Fruit fly (Drosophila melanogaster) whole organism, embryonic: ENCODE data around the gene CG7565.

ENCODE experiments used
- BtbVII ChIP-seq: fragments of 200-800 bp; sonication (Bioruptor generic); optimal IDR thresholded peaks from 3 replicates; lab custom pipeline; 2017; ENCODE audit warnings: missing biosample characterization, mild to moderate bottlenecking, missing genetic modification characterization
- CG10147 ChIP-seq: fragments of 200-800 bp; sonication (Bioruptor generic); optimal IDR thresholded peaks from 2 replicates; lab custom pipeline; 2019; ENCODE audit warnings: missing biosample characterization, mild to moderate bottlenecking, missing genetic modification characterization, moderate library complexity
- CG10209 ChIP-seq: fragments of 200-800 bp; sonication (Bioruptor generic); optimal IDR thresholded peaks from 3 replicates; lab custom pipeline; 2017; ENCODE audit warnings: missing biosample characterization, mild to moderate bottlenecking, missing genetic modification characterization, missing genetic modification reagents
- CG10431 ChIP-seq: fragments of 200-800 bp; sonication (Bioruptor generic); optimal IDR thresholded peaks from 3 replicates; lab custom pipeline; 2018; ENCODE audit warnings: missing biosample characterization, mild to moderate bottlenecking, missing genetic modification characterization
- CG10565 ChIP-seq: fragments of 200-800 bp; sonication (Bioruptor generic); optimal IDR thresholded peaks from 3 replicates; lab custom pipeline; 2016; ENCODE audit warnings: missing biosample characterization, mild to moderate bottlenecking, missing genetic modification characterization
- CG11560 ChIP-seq: fragments of 200-800 bp; sonication (Bioruptor generic); IDR thresholded peaks from 3 replicates; pipeline ENCODE4 v1.3.6; 2022; ENCODE audit warnings: missing biosample characterization, missing genetic modification characterization
- CG11723 ChIP-seq: fragments of 200-800 bp; sonication (Bioruptor generic); optimal IDR thresholded peaks from 2 replicates; lab custom pipeline; 2017; ENCODE audit warnings: missing biosample characterization, mild to moderate bottlenecking, missing genetic modification characterization
- CG12659 ChIP-seq: fragments of 200-800 bp; sonication (Bioruptor generic); optimal IDR thresholded peaks from 3 replicates; lab custom pipeline; 2017; ENCODE audit warnings: mild to moderate bottlenecking, missing biosample characterization, missing genetic modification reagents, missing genetic modification characterization
- CG12942 ChIP-seq: fragments of 200-800 bp; sonication (Bioruptor generic); optimal IDR thresholded peaks from 3 replicates; lab custom pipeline; 2016; ENCODE audit warnings: missing biosample characterization, missing genetic modification characterization
- CG14965 ChIP-seq: fragments of 200-800 bp; sonication (Bioruptor generic); optimal IDR thresholded peaks from 2 replicates; lab custom pipeline; 2016; ENCODE audit warnings: missing biosample characterization, missing genetic modification characterization, borderline replicate concordance
- CG18011 ChIP-seq: fragments of 200-800 bp; sonication (Bioruptor generic); optimal IDR thresholded peaks from 2 replicates; lab custom pipeline; 2017; ENCODE audit warnings: missing biosample characterization, missing genetic modification characterization, mild to moderate bottlenecking, moderate library complexity, missing genotype
- CG2712 ChIP-seq: fragments of 200-800 bp; optimal IDR thresholded peaks from 3 replicates; lab custom pipeline; 2019; ENCODE audit warnings: missing biosample characterization, mild to moderate bottlenecking, missing genetic modification characterization, moderate library complexity
- CG30403 ChIP-seq: fragments of 200-800 bp; sonication (Bioruptor generic); optimal IDR thresholded peaks from 3 replicates; lab custom pipeline; 2016; ENCODE audit warnings: missing biosample characterization, missing genetic modification characterization
- CG32767 ChIP-seq: fragments of 200-800 bp; sonication (Bioruptor generic); IDR thresholded peaks from 2 replicates; pipeline ENCODE4 v1.3.6; 2022; ENCODE audit warnings: missing biosample characterization, missing genetic modification characterization
- CG34376 ChIP-seq: fragments of 200-800 bp; sonication (Bioruptor generic); optimal IDR thresholded peaks from 2 replicates; lab custom pipeline; 2018; ENCODE audit warnings: missing biosample characterization, mild to moderate bottlenecking, missing genetic modification characterization
- CG3838 ChIP-seq: fragments of 200-800 bp; sonication (Bioruptor generic); optimal IDR thresholded peaks from 3 replicates; lab custom pipeline; 2016; ENCODE audit warnings: missing biosample characterization, missing genetic modification characterization
- CG3995 ChIP-seq: fragments of 200-800 bp; sonication (Bioruptor generic); optimal IDR thresholded peaks from 3 replicates; lab custom pipeline; 2016; ENCODE audit warnings: missing biosample characterization, missing genetic modification characterization
- CG4328 ChIP-seq: fragments of 200-800 bp; sonication (Bioruptor generic); optimal IDR thresholded peaks from 3 replicates; lab custom pipeline; 2017; ENCODE audit warnings: missing biosample characterization, missing genetic modification reagents, missing genetic modification characterization
- CG4617 ChIP-seq: fragments of 200-800 bp; sonication (Bioruptor generic); optimal IDR thresholded peaks from 3 replicates; lab custom pipeline; 2016; ENCODE audit warnings: missing biosample characterization, missing genetic modification characterization, borderline replicate concordance
- CG7271 ChIP-seq: fragments of 200-800 bp; sonication (Bioruptor generic); optimal IDR thresholded peaks from 2 replicates; lab custom pipeline; 2018; ENCODE audit warnings: missing biosample characterization, mild to moderate bottlenecking, missing genetic modification characterization, moderate library complexity
- CG7372 ChIP-seq: fragments of 200-800 bp; sonication (Bioruptor generic); IDR thresholded peaks from 2 replicates; pipeline ENCODE4 v1.3.6; 2022; ENCODE audit warnings: missing biosample characterization, missing genetic modification characterization
- CG8478 ChIP-seq: fragments of >200 bp; optimal IDR thresholded peaks from 2 replicates; lab custom pipeline; 2018
- D ChIP-seq, 2 experiments: fragments of 200-800 bp in 1 of 2; fragments of >200 bp in 1 of 2; sonication (Bioruptor generic) in 1 of 2; optimal IDR thresholded peaks; 2 replicates in 1 of 2; 3 replicates in 1 of 2; lab custom pipeline; 2017; ENCODE audit warnings: mild to moderate bottlenecking in 1 of 2, missing biosample characterization in 1 of 2, missing genetic modification characterization in 1 of 2, missing genetic modification reagents in 1 of 2
- E2f1 ChIP-seq: fragments of 200-800 bp; sonication (Bioruptor generic); IDR thresholded peaks from 2 replicates; pipeline ENCODE4 v1.3.6; 2022; ENCODE audit warnings: missing biosample characterization, missing genetic modification characterization
- Hr78 ChIP-seq, 2 experiments: fragments of 200-800 bp in 1 of 2; fragments of >200 bp in 1 of 2; sonication (Bioruptor generic) in 1 of 2; optimal IDR thresholded peaks; 2 replicates each; lab custom pipeline; 2017 to 2019; ENCODE audit warnings: missing biosample characterization in 2 of 2, missing genetic modification characterization in 2 of 2, mild to moderate bottlenecking in 1 of 2, moderate library complexity in 1 of 2
- Jarid2 ChIP-seq: fragments of 200-800 bp; sonication (Bioruptor generic); optimal IDR thresholded peaks from 3 replicates; lab custom pipeline; 2017; ENCODE audit warnings: mild to moderate bottlenecking, missing biosample characterization, missing genetic modification reagents, missing genetic modification characterization
- MBD-R2 ChIP-seq: fragments of 200-800 bp; sonication (Bioruptor generic); IDR thresholded peaks from 2 replicates; pipeline ENCODE4 v1.3.6; 2022; ENCODE audit warnings: missing biosample characterization, missing genetic modification characterization
- PHDP ChIP-seq: fragments of 200-800 bp; sonication (Bioruptor generic); optimal IDR thresholded peaks from 3 replicates; lab custom pipeline; 2018; ENCODE audit warnings: missing biosample characterization, mild to moderate bottlenecking, missing genetic modification characterization, moderate library complexity
- Sox102F ChIP-seq: fragments of 200-800 bp; sonication (Bioruptor generic); optimal IDR thresholded peaks from 2 replicates; lab custom pipeline; 2018; ENCODE audit warnings: missing biosample characterization, mild to moderate bottlenecking, missing genetic modification characterization, moderate library complexity
- Xbp1 ChIP-seq: fragments of 200-800 bp; sonication (Bioruptor generic); optimal IDR thresholded peaks from 3 replicates; lab custom pipeline; 2016; ENCODE audit warnings: missing biosample characterization, mild to moderate bottlenecking, missing genetic modification characterization
- az2 ChIP-seq: fragments of 200-800 bp; sonication (Bioruptor generic); optimal IDR thresholded peaks from 3 replicates; lab custom pipeline; 2016; ENCODE audit warnings: missing biosample characterization, missing genetic modification characterization
- caup ChIP-seq: fragments of 200-800 bp; sonication (Bioruptor generic); optimal IDR thresholded peaks from 3 replicates; lab custom pipeline; 2017; ENCODE audit warnings: missing biosample characterization, mild to moderate bottlenecking, missing genetic modification characterization, moderate library complexity; ENCODE audit not compliant: severe bottlenecking
- chif ChIP-seq, 2 experiments: fragments of 200-800 bp; sonication (Bioruptor generic); optimal IDR thresholded peaks; 3 replicates each; lab custom pipeline; 2016; ENCODE audit warnings: missing biosample characterization in 2 of 2, missing genetic modification characterization in 2 of 2
- crp ChIP-seq, 2 experiments: fragments of 200-800 bp; sonication (Bioruptor generic); optimal IDR thresholded peaks; 2 replicates in 1 of 2; 3 replicates in 1 of 2; lab custom pipeline; 2017; ENCODE audit warnings: missing biosample characterization in 2 of 2, missing genetic modification characterization in 2 of 2, mild to moderate bottlenecking in 1 of 2, moderate library complexity in 1 of 2
- dan ChIP-seq: fragments of 200-800 bp; sonication (Bioruptor generic); IDR thresholded peaks from 2 replicates; pipeline ENCODE4 v1.3.6; 2022; ENCODE audit warnings: missing biosample characterization, missing genetic modification characterization
- dmrt11E ChIP-seq: fragments of 200-800 bp; sonication (Bioruptor generic); optimal IDR thresholded peaks from 3 replicates; lab custom pipeline; 2018; ENCODE audit warnings: missing biosample characterization, mild to moderate bottlenecking, missing genetic modification characterization, moderate library complexity
- dpn ChIP-seq, 2 experiments: fragments of 200-800 bp; sonication (Bioruptor generic); optimal IDR thresholded peaks; 3 replicates each; lab custom pipeline; 2016; ENCODE audit warnings: missing biosample characterization in 2 of 2, missing genetic modification characterization in 2 of 2
- dysf ChIP-seq: fragments of 200-800 bp; sonication (Bioruptor generic); IDR thresholded peaks from 3 replicates; pipeline ENCODE4 v1.3.6; 2022; ENCODE audit warnings: missing biosample characterization, missing genetic modification characterization
- esg ChIP-seq: fragments of 200-800 bp; sonication (Bioruptor generic); conservative IDR thresholded peaks from 2 replicates; pipeline ENCODE4 v1.3.6; 2022; ENCODE audit warnings: missing biosample characterization, missing genetic modification characterization
- exex ChIP-seq: fragments of 200-800 bp; sonication (Bioruptor generic); optimal IDR thresholded peaks from 4 replicates; lab custom pipeline; 2018; ENCODE audit warnings: missing biosample characterization, mild to moderate bottlenecking, missing genetic modification characterization, moderate library complexity
- nmo ChIP-seq: fragments of 200-800 bp; sonication (Bioruptor generic); optimal IDR thresholded peaks from 2 replicates; lab custom pipeline; 2018; ENCODE audit warnings: missing biosample characterization, mild to moderate bottlenecking, missing genetic modification characterization, moderate library complexity
- onecut ChIP-seq: fragments of 200-800 bp; sonication (Bioruptor generic); IDR thresholded peaks from 2 replicates; pipeline ENCODE4 v1.3.6; 2022; ENCODE audit warnings: missing biosample characterization, missing genetic modification characterization
- pho ChIP-seq: fragments of 200-800 bp; sonication (Bioruptor generic); optimal IDR thresholded peaks from 2 replicates; lab custom pipeline; 2016; ENCODE audit warnings: missing biosample characterization, missing genetic modification characterization
- prd ChIP-seq, 3 experiments: fragments of >200 bp in 2 of 3; fragments of 200-800 bp in 1 of 3; sonication (Bioruptor generic) in 1 of 3; optimal IDR thresholded peaks in 2 of 3; IDR thresholded peaks in 1 of 3; 2 replicates in 2 of 3; 3 replicates in 1 of 3; pipeline versions ENCODE4 v1.3.6 to Lab custom; 2017 to 2022; ENCODE audit warnings: missing biosample characterization in 1 of 3, missing genetic modification characterization in 1 of 3
- sd ChIP-seq: fragments of 200-800 bp; sonication (Bioruptor generic); optimal IDR thresholded peaks from 3 replicates; lab custom pipeline; 2018; ENCODE audit warnings: missing biosample characterization, mild to moderate bottlenecking, missing genetic modification characterization, moderate library complexity
- sisA ChIP-seq: fragments of 200-800 bp; sonication (Bioruptor generic); IDR thresholded peaks from 2 replicates; pipeline ENCODE4 v1.3.6; 2022; ENCODE audit warnings: missing biosample characterization, missing genetic modification characterization
- tap ChIP-seq: fragments of 200-800 bp; optimal IDR thresholded peaks from 3 replicates; lab custom pipeline; 2019; ENCODE audit warnings: missing biosample characterization, mild to moderate bottlenecking, missing genetic modification characterization, moderate library complexity
- trem ChIP-seq: fragments of 200-800 bp; optimal IDR thresholded peaks from 3 replicates; lab custom pipeline; 2019; ENCODE audit warnings: missing biosample characterization, mild to moderate bottlenecking, missing genetic modification characterization, moderate library complexity
- vfl ChIP-seq: fragments of 200-800 bp; sonication (Bioruptor generic); optimal IDR thresholded peaks from 2 replicates; lab custom pipeline; 2016; ENCODE audit warnings: missing biosample characterization, missing genetic modification characterization
- wor ChIP-seq: fragments of 200-800 bp; sonication (Bioruptor generic); IDR thresholded peaks from 2 replicates; pipeline ENCODE4 v1.3.6; 2022; ENCODE audit warnings: missing biosample characterization, missing genetic modification characterization

The CG7565 gene

DNA sequence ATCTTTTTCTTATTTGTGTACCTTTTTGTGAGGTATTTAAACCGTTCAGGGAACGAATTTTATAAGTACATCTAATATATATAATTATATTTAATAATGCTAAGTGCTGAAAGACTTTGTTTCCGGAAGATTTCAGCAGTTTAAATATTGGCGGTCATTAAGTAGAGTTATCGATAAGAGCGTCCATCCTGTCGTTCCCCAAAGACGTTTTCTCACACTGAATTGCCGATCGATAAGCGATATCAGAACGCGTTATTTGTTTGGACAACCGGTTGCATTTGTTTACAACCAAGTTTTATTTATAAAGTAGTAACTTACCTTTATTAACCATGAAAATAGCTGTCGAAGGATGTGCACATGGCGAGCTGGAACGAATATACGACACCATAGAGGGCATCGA is 30.0 kb upstream of the CG7565 start, which contains the start of gene ldbr (continued):
- no peak for TF ChIP-seq CG2712 (tag; lab: Kevin White, UChicago)
- no peak for TF ChIP-seq BtbVII (GFP tag; lab: Kevin White, UChicago)
- no peak for TF ChIP-seq esg (GFP tag; lab: Robert Waterston, UW)
- TF ChIP-seq CG8478 = no peak
- no peak for TF ChIP-seq vfl (GFP tag; lab: Kevin White, UChicago)
- TF ChIP-seq Xbp1 (GFP tag; lab: Kevin White, UChicago) = no peak
- no peak for TF ChIP-seq CG30403 (GFP tag; lab: Kevin White, UChicago)
- no peak for TF ChIP-seq CG10209
- TF ChIP-seq sd (tag; lab: Kevin White, UChicago) = no peak
- peak; percentile 40 for TF ChIP-seq CG12659 (GFP tag; lab: Kevin White, UChicago)
- TF ChIP-seq CG10565 (GFP tag; lab: Kevin White, UChicago) = no peak
- TF ChIP-seq tap = no peak
- TF ChIP-seq PHDP (tag; lab: Kevin White, UChicago) = peak; percentile 37
- TF ChIP-seq CG12942 (GFP tag; lab: Kevin White, UChicago) = no peak
- no peak for TF ChIP-seq CG10147 (GFP tag; lab: Kevin White, UChicago)
- TF ChIP-seq CG18011 (GFP tag; lab: Kevin White, UChicago) = no peak
- TF ChIP-seq CG34376 = peak; percentile 34
- TF ChIP-seq CG10431 (GFP tag; lab: Kevin White, UChicago) = peak; percentile 23
- TF ChIP-seq CG7372 = no peak
- TF ChIP-seq onecut = peak; percentile 72
- no peak for TF ChIP-seq CG11560 (tag; lab: Robert Waterston, UW)
- TF ChIP-seq CG3838 (GFP tag; lab: Kevin White, UChicago) = no peak
- no peak for TF ChIP-seq dysf
- no peak for TF ChIP-seq CG14965 (GFP tag; lab: Kevin White, UChicago)
- peak; percentile 15 for TF ChIP-seq caup (GFP tag; lab: Kevin White, UChicago)
- no peak for TF ChIP-seq dan (GFP tag; lab: Robert Waterston, UW)
- no peak for TF ChIP-seq prd (optimal IDR thresholded peaks at IDR 0.05; lab: Kevin White, UChicago)
- no peak for TF ChIP-seq prd (GFP tag; IDR thresholded peaks at IDR 0.05; lab: Robert Waterston, UW)
- no peak for TF ChIP-seq wor (GFP tag; lab: Robert Waterston, UW)
- no peak for TF ChIP-seq exex
- no peak for TF ChIP-seq Sox102F (GFP tag; lab: Kevin White, UChicago)
- no peak for TF ChIP-seq Jarid2 (GFP tag; lab: Kevin White, UChicago)
- TF ChIP-seq CG7271 (tag; lab: Kevin White, UChicago) = no peak
- TF ChIP-seq MBD-R2 (GFP tag; lab: Robert Waterston, UW) = peak; percentile 74
- TF ChIP-seq CG32767 = no peak
- peak; percentile 18 for TF ChIP-seq CG4617 (GFP tag; lab: Kevin White, UChicago)
- TF ChIP-seq CG11723 (GFP tag; lab: Kevin White, UChicago) = no peak
- no peak for TF ChIP-seq E2f1 (GFP tag; lab: Robert Waterston, UW)
- no peak for TF ChIP-seq pho (GFP tag; lab: Kevin White, UChicago)
- TF ChIP-seq CG4328 (GFP tag; lab: Kevin White, UChicago) = no peak
- no peak for TF ChIP-seq CG3995 (GFP tag; lab: Kevin White, UChicago)
- peak in 1 of 2 experiments; percentile 38 for TF ChIP-seq crp (GFP tag; optimal IDR thresholded peaks at IDR 0.05; lab: Kevin White, UChicago)
- no peak for TF ChIP-seq Hr78 (GFP tag; optimal IDR thresholded peaks at IDR 0.05; lab: Kevin White, UChicago)
- no peak for TF ChIP-seq nmo (GFP tag; lab: Kevin White, UChicago)
- no peak for TF ChIP-seq D (optimal IDR thresholded peaks at IDR 0.05; lab: Kevin White, UChicago)
- no peak for TF ChIP-seq D (GFP tag; optimal IDR thresholded peaks at IDR 0.05; lab: Kevin White, UChicago)
- no peak for TF ChIP-seq az2 (GFP tag; lab: Kevin White, UChicago)
- no peak for TF ChIP-seq sisA (GFP tag; lab: Robert Waterston, UW)
- TF ChIP-seq trem (tag; lab: Kevin White, UChicago) = peak; percentile 49
- no peak for TF ChIP-seq chif (GFP tag; optimal IDR thresholded peaks at IDR 0.05; lab: Kevin White, UChicago)
- no peak for TF ChIP-seq dpn (GFP tag; optimal IDR thresholded peaks at IDR 0.05; lab: Kevin White, UChicago)
- TF ChIP-seq dmrt11E = no peak
